Fruit fly (Drosophila melanogaster): Measurements from ENCODE around the gene srw.
A peak's percentile ranks its signal among the peaks of the same experiment; 100 is the strongest.

Gene srw

dm6 chr3L:4292120-4292697 lies 8.9 kb upstream of the srw start, which contains the start of the genes CG15012 and Fdx2 (continued):
- TF ChIP-seq Dad (GFP tag; optimal IDR thresholded peaks at IDR 0.05) (peak; percentile 37), CG9797 (GFP tag; optimal IDR thresholded peaks at IDR 0.05) (peak; percentile 87), CG13894 (tag; optimal IDR thresholded peaks at IDR 0.05) (peak; percentile 7), CG4854 (GFP tag; optimal IDR thresholded peaks at IDR 0.05) (peak; percentile 20), CG11696 (GFP tag; IDR thresholded peaks at IDR 0.05) (no peak), bsh (GFP tag; optimal IDR thresholded peaks at IDR 0.05) (peak in 1 of 2 experiments; percentile 1), Eip74EF (GFP tag; optimal IDR thresholded peaks at IDR 0.05) (peak in 1 of 2 experiments; percentile 3), CG17829 (tag; optimal IDR thresholded peaks at IDR 0.05) (peak; percentile 64), stwl (tag; optimal IDR thresholded peaks at IDR 0.05) (peak; percentile 97), nom (GFP tag; optimal IDR thresholded peaks at IDR 0.05) (no peak), CG9215 (GFP tag; IDR thresholded peaks at IDR 0.05) (no peak), CG8281 (tag; optimal IDR thresholded peaks at IDR 0.05) (no peak), CG31441 (GFP tag; IDR thresholded peaks at IDR 0.05) (0 out of 2 replicates have a peak, but pooled peaks have one; percentile 24), Fer3 (tag; optimal IDR thresholded peaks at IDR 0.05) (no peak), CG3838 (GFP tag; optimal IDR thresholded peaks at IDR 0.05) (no peak), yki (optimal IDR thresholded peaks at IDR 0.05) (no peak), jing (GFP tag; optimal IDR thresholded peaks at IDR 0.05) (no peak), CG10147 (GFP tag; optimal IDR thresholded peaks at IDR 0.05) (peak; percentile 16), HLH54F (GFP tag; optimal IDR thresholded peaks at IDR 0.05) (peak; percentile 22), lilli (GFP tag; optimal IDR thresholded peaks at IDR 0.05) (peak; percentile 31), Side (GFP tag; optimal IDR thresholded peaks at IDR 0.05) (no peak), Ets97D (GFP tag; optimal IDR thresholded peaks at IDR 0.05) (peak; percentile 71), CG7372 (GFP tag; IDR thresholded peaks at IDR 0.05) (no peak), CG10654 (GFP tag; optimal IDR thresholded peaks at IDR 0.05) (no peak), CG2129 (GFP tag; IDR thresholded peaks at IDR 0.05; ENCODE audit: partially characterized antibody) (no peak), CG1603 (tag; optimal IDR thresholded peaks at IDR 0.05) (peak; percentile 64), Xbp1 (GFP tag; optimal IDR thresholded peaks at IDR 0.05) (peak; percentile 42), Sin3A (optimal IDR thresholded peaks at IDR 0.05) (peak; percentile 82), zen (tag; optimal IDR thresholded peaks at IDR 0.05) (peak; percentile 61), dpn (GFP tag; optimal IDR thresholded peaks at IDR 0.05) (peak; percentile 25 to 33), CG7928 (GFP tag; optimal IDR thresholded peaks at IDR 0.05) (peak; percentile 76), BEAF-32 (GFP tag; optimal IDR thresholded peaks at IDR 0.05) (peak; percentile 46), h (optimal IDR thresholded peaks at IDR 0.05) (no peak), CG15011 (GFP tag; optimal IDR thresholded peaks at IDR 0.05) (no peak), gro (GFP tag; optimal IDR thresholded peaks at IDR 0.05) (peak; percentile 46), Abd-B (GFP tag; optimal IDR thresholded peaks at IDR 0.05) (peak; percentile 22), onecut (GFP tag; IDR thresholded peaks at IDR 0.05) (no peak; the same call in 1 of the 2 replicates), sug (tag; optimal IDR thresholded peaks at IDR 0.05) (peak; percentile 27), CG13287 (GFP tag; IDR thresholded peaks at IDR 0.05; ENCODE audit: partially characterized antibody) (peak; percentile 56; the same call in 1 of the 2 replicates), CG11085 (GFP tag; IDR thresholded peaks at IDR 0.05) (no peak), zfh1 (GFP tag; IDR thresholded peaks at IDR 0.05) (peak; percentile 27; the same call in 1 of the 3 replicates), CG12299 (tag; optimal IDR thresholded peaks at IDR 0.05) (peak; percentile 15), Camta (GFP tag; optimal IDR thresholded peaks at IDR 0.05) (peak; percentile 7), CG7839 (tag; optimal IDR thresholded peaks at IDR 0.05) (peak; percentile 7), Bteb2 (GFP tag; optimal IDR thresholded peaks at IDR 0.05) (no peak), CG9727 (GFP tag; optimal IDR thresholded peaks at IDR 0.05) (no peak), pan (optimal IDR thresholded peaks at IDR 0.05) (no peak), pan (GFP tag; optimal IDR thresholded peaks at IDR 0.05 in 1 of 2, IDR thresholded peaks at IDR 0.05 in 1 of 2) (no peak), CG31388 (GFP tag; optimal IDR thresholded peaks at IDR 0.05) (no peak), E2f2 (GFP tag; IDR thresholded peaks at IDR 0.05) (peak; percentile 54), CG10321 (GFP tag; IDR thresholded peaks at IDR 0.05) (no peak)
